Fruit fly (Drosophila melanogaster) whole organism, adult: ENCODE data around the gene CadN.

ENCODE experiments used
- CG11617 ChIP-seq: fragments of 200-800 bp; sonication (Bioruptor generic); optimal IDR thresholded peaks from 2 replicates; lab custom pipeline; 2017; ENCODE audit warnings: mild to moderate bottlenecking, missing biosample characterization, missing genetic modification reagents, missing genetic modification characterization
- CG12768 ChIP-seq: fragments of 200-800 bp; sonication (Bioruptor generic); optimal IDR thresholded peaks from 2 replicates; lab custom pipeline; 2017; ENCODE audit warnings: missing biosample characterization, missing genetic modification characterization, mild to moderate bottlenecking, moderate library complexity, missing genetic modification reagents
- CG14711 ChIP-seq: fragments of 200-800 bp; sonication (Bioruptor generic); optimal IDR thresholded peaks from 2 replicates; lab custom pipeline; 2018; ENCODE audit warnings: missing biosample characterization, mild to moderate bottlenecking, missing genetic modification characterization, moderate library complexity
- CG1620 ChIP-seq: fragments of 200-800 bp; sonication (Bioruptor generic); optimal IDR thresholded peaks from 2 replicates; lab custom pipeline; 2016; ENCODE audit warnings: missing biosample characterization, missing genetic modification characterization
- CG33017 ChIP-seq: fragments of 200-800 bp; sonication (Bioruptor generic); optimal IDR thresholded peaks from 2 replicates; lab custom pipeline; 2018; ENCODE audit warnings: missing biosample characterization, mild to moderate bottlenecking, missing genetic modification characterization, moderate library complexity
- CG5204 ChIP-seq: fragments of 200-800 bp; sonication (Bioruptor generic); optimal IDR thresholded peaks from 2 replicates; lab custom pipeline; 2016; ENCODE audit warnings: missing biosample characterization, missing genetic modification characterization
- CG7045 ChIP-seq: fragments of 200-800 bp; sonication (Bioruptor generic); optimal IDR thresholded peaks from 2 replicates; lab custom pipeline; 2017; ENCODE audit warnings: missing biosample characterization, mild to moderate bottlenecking, missing genetic modification characterization
- CG7101 ChIP-seq: fragments of 200-800 bp; sonication (Bioruptor generic); optimal IDR thresholded peaks from 2 replicates; lab custom pipeline; 2018; ENCODE audit warnings: missing biosample characterization, mild to moderate bottlenecking, missing genetic modification characterization, moderate library complexity
- Clk ChIP-seq: fragments of 200-800 bp; sonication (Bioruptor generic); optimal IDR thresholded peaks from 2 replicates; lab custom pipeline; 2017; ENCODE audit warnings: missing biosample characterization, missing genetic modification characterization
- Crg-1 ChIP-seq: fragments of 200-800 bp; sonication (Bioruptor generic); optimal IDR thresholded peaks from 2 replicates; lab custom pipeline; 2016; ENCODE audit warnings: missing biosample characterization, missing genetic modification characterization
- Hr96 ChIP-seq: fragments of 200-800 bp; sonication (Bioruptor generic); optimal IDR thresholded peaks from 2 replicates; lab custom pipeline; 2016; ENCODE audit warnings: missing biosample characterization, missing genetic modification characterization
- Mnt ChIP-seq: fragments of 200-800 bp; sonication (Bioruptor generic); optimal IDR thresholded peaks from 2 replicates; lab custom pipeline; 2016; ENCODE audit warnings: missing biosample characterization, mild to moderate bottlenecking, missing genetic modification characterization
- bab1 ChIP-seq: fragments of 200-800 bp; sonication (Bioruptor generic); optimal IDR thresholded peaks from 3 replicates; lab custom pipeline; 2019; ENCODE audit warnings: missing biosample characterization, mild to moderate bottlenecking, missing genetic modification characterization, moderate library complexity
- cic ChIP-seq: fragments of 200-800 bp; sonication (Bioruptor generic); optimal IDR thresholded peaks from 2 replicates; lab custom pipeline; 2017; ENCODE audit warnings: missing biosample characterization, mild to moderate bottlenecking, missing genetic modification characterization, moderate library complexity
- cnc ChIP-seq, 2 experiments: fragments of >200 bp; optimal IDR thresholded peaks; 2 replicates each; lab custom pipeline; 2017
- kay ChIP-seq: fragments of 200-800 bp; sonication (Bioruptor generic); peaks from one replicate; lab custom pipeline; 2016; ENCODE audit warnings: missing biosample characterization, missing genetic modification characterization, borderline replicate concordance
- ovo ChIP-seq: fragments of 200-800 bp; sonication (Bioruptor generic); optimal IDR thresholded peaks from 2 replicates; lab custom pipeline; 2016; ENCODE audit warnings: missing biosample characterization, missing genetic modification characterization
- pad ChIP-seq: fragments of 200-800 bp; sonication (Bioruptor generic); optimal IDR thresholded peaks from 3 replicates; lab custom pipeline; 2017; ENCODE audit warnings: missing biosample characterization, missing genetic modification characterization, mild to moderate bottlenecking, moderate library complexity, missing genetic modification reagents
- tj ChIP-seq: fragments of 200-800 bp; sonication (Bioruptor generic); optimal IDR thresholded peaks from 3 replicates; lab custom pipeline; 2017; ENCODE audit warnings: missing biosample characterization, mild to moderate bottlenecking, missing genetic modification characterization, moderate library complexity
- toe ChIP-seq: fragments of 200-800 bp; sonication (Bioruptor generic); optimal IDR thresholded peaks from 2 replicates; lab custom pipeline; 2016; ENCODE audit warnings: missing biosample characterization, missing genetic modification characterization

CadN gene

dm6 chr2L:17741123-17741522, 37.0 kb downstream of the CadN start:
- no peak for TF ChIP-seq Hr96 (GFP tag; lab: Kevin White, UChicago)
- TF ChIP-seq CG1620 (GFP tag; lab: Kevin White, UChicago): no peak
- TF ChIP-seq CG11617 (GFP tag; lab: Kevin White, UChicago): no peak
- TF ChIP-seq toe: no peak
- TF ChIP-seq CG7101 (tag; lab: Kevin White, UChicago): no peak
- TF ChIP-seq Crg-1: no peak
- no peak for TF ChIP-seq CG12768 (GFP tag; lab: Kevin White, UChicago)
- no peak for TF ChIP-seq ovo
- no peak for TF ChIP-seq pad
- TF ChIP-seq Clk: no peak
- TF ChIP-seq bab1 (GFP tag; lab: Kevin White, UChicago): no peak
- TF ChIP-seq kay (GFP tag; lab: Kevin White, UChicago): no peak
- TF ChIP-seq cic: no peak

dm6 chr2L:17740417-17740924, 37.7 kb downstream of the CadN start:
- TF ChIP-seq ovo: no peak
- TF ChIP-seq Hr96 (GFP tag; lab: Kevin White, UChicago): no peak
- no peak for TF ChIP-seq CG1620 (GFP tag; lab: Kevin White, UChicago)
- no peak for TF ChIP-seq CG7101 (tag; lab: Kevin White, UChicago)
- no peak for TF ChIP-seq cic

dm6 chr2L:17739428-17739827, 38.7 kb downstream of the CadN start:
- TF ChIP-seq CG7101 (tag; lab: Kevin White, UChicago) (no peak), CG33017 (no peak)

DNA sequence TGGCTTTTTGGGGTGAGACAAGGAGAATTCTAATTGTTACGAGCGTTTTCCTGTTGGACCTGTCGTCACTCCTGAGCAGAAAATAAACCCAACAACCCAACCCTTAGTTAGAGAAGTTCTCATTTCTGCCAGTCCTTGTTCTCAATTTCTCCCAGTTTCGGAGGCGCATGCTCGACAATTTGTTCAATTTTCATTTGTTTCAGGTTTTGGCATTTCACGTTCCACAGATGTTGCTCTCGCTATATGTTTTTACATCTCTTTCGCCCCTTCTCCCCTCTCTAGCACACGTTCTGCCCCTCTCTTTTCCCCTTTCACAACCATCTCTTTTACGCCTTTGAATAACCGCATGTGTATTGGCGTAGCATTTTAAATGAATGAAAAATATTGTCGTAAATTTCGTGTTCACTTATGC, 42.6 kb downstream of the CadN start:
- TF ChIP-seq pad: peak; percentile 74
- no peak for TF ChIP-seq CG1620 (GFP tag; lab: Kevin White, UChicago)
- no peak for TF ChIP-seq cnc (optimal IDR thresholded peaks at IDR 0.05; lab: Kevin White, UChicago)

- TF ChIP-seq bab1 (GFP tag; lab: Kevin White, UChicago) (no peak), CG14711 (tag; lab: Kevin White, UChicago) (peak; percentile 36), Clk (no peak)
These were observed 43.5 kb downstream of the CadN start for dm6 chr2L:17734626-17735025.

DNA sequence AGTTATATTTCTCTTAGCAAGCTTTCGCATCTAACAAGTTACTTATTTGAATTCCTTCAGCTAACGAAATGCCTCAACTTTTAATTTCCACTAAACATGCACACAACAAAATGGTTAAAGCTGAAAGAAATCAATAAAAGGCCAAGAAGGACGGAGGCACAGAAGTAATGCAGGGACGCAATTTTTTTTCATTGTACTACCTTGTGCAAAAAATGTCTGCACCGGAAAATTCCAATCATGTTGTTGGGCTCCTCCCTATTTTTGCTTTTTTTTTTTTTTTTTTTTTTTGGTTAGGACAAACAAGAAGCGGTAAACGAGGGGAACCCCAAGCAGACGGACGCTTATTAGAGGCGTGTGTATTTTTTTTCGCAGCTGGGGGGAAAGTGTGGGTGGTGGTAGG, 56.6 kb downstream of the CadN start:
- TF ChIP-seq CG5204 (GFP tag; lab: Kevin White, UChicago) (no peak), toe (no peak), CG33017 (no peak), bab1 (GFP tag; lab: Kevin White, UChicago) (no peak), CG1620 (GFP tag; lab: Kevin White, UChicago) (no peak), CG7045 (GFP tag; lab: Kevin White, UChicago) (no peak), Mnt (GFP tag; lab: Kevin White, UChicago) (no peak), Clk (no peak), cic (no peak), CG12768 (GFP tag; lab: Kevin White, UChicago) (no peak), cnc (optimal IDR thresholded peaks at IDR 0.05; lab: Kevin White, UChicago) (no peak), CG11617 (GFP tag; lab: Kevin White, UChicago) (no peak), kay (GFP tag; lab: Kevin White, UChicago) (no peak), Hr96 (GFP tag; lab: Kevin White, UChicago) (no peak), CG14711 (tag; lab: Kevin White, UChicago) (no peak), tj (GFP tag; lab: Kevin White, UChicago) (no peak), ovo (no peak), CG7101 (tag; lab: Kevin White, UChicago) (no peak), pad (no peak), Crg-1 (no peak)

DNA sequence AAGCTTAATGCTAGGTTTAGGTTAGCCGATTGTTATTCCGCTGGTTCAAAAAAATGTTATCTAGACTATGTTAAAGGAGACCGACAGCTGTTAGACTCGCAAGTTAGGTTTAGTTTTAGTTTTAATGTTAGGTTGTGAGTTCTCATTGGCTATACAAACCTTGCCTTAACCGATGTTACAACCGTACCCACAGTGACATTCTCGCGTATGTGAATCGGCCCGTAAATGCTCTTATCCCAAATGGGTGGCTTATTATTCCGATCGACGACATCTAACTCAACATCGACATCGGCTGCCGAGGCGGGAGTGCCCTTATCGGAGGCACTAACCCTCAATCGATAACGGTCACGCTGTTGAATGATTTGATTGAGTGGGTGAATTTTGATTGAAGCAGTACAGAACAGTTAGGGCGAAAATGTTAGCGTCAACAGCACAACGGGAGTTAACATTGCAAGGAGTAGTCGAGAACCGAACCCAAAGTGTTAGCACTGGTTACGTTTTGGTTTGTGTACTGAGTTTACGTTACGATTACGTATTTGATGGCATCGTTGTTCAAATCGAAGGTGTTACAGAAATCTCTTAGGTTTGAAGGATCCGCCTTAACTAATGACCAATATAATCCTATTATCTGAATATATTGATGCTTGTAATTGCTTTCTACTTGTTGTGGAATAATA, 62.4 kb downstream of the CadN start:
- TF ChIP-seq pad (no peak), CG12768 (GFP tag; lab: Kevin White, UChicago) (no peak), tj (GFP tag; lab: Kevin White, UChicago) (no peak), CG11617 (GFP tag; lab: Kevin White, UChicago) (no peak), Hr96 (GFP tag; lab: Kevin White, UChicago) (no peak), CG14711 (tag; lab: Kevin White, UChicago) (no peak), CG33017 (no peak), Clk (no peak), bab1 (GFP tag; lab: Kevin White, UChicago) (no peak), kay (GFP tag; lab: Kevin White, UChicago) (no peak), Crg-1 (no peak), toe (no peak), cnc (optimal IDR thresholded peaks at IDR 0.05; lab: Kevin White, UChicago) (no peak), cic (no peak), ovo (no peak), CG7101 (tag; lab: Kevin White, UChicago) (no peak)
